Fruit fly (Drosophila melanogaster): Measurements from ENCODE around the gene mRpL23.

Gene mRpL23

DNA sequence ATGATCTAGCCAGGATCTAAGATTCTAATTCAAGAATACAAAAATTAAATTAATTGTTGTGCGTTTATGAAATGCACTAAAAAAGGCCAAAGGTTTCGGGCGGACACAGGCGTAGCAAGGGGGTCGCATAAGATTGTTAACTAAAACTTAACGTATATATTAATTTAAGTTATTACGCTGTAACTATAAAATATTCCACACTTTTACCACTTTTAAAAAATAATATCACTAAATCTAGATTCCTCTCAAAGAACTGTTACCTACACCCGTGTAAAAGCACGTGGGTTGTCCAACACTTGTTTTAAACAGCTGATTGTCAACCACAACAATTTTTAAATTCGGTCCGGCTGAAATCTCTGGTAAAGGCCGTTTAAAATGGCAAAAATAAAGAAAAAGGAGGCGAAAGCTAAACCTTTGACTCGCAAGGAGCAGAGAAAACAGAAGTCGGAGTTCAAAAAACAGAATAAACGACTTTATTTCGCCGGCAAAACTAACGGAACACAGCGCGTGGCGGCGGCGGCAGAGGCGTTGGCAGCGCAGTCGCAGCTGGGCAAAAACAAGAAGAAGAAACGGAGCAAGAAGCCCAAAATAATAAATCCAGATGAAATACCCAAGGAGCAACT is at the start of gene mRpL23, which contains the start of gene CG9004 (continued):
- TF ChIP-seq Gsc (GFP tag; IDR thresholded peaks at IDR 0.05) (peak; percentile 99), sna (GFP tag; IDR thresholded peaks at IDR 0.05; ENCODE audit: partially characterized antibody) (peak; percentile 30; the same call in 1 of the 2 replicates), Hr51 (GFP tag; optimal IDR thresholded peaks at IDR 0.05) (peak; percentile 99), B-H2 (GFP tag; optimal IDR thresholded peaks at IDR 0.05) (peak; percentile 99), ara (GFP tag; IDR thresholded peaks at IDR 0.05) (peak; percentile 100), CG3407 (GFP tag; optimal IDR thresholded peaks at IDR 0.05) (peak; percentile 97), CG8359 (GFP tag; optimal IDR thresholded peaks at IDR 0.05; ENCODE audit: borderline replicate concordance) (peak; percentile 93), Xrp1 (GFP tag; IDR thresholded peaks at IDR 0.05) (peak; percentile 100), CG8944 (GFP tag; optimal IDR thresholded peaks at IDR 0.05) (peak; percentile 98), dysf (GFP tag; IDR thresholded peaks at IDR 0.05) (peak; percentile 100), knrl (GFP tag; IDR thresholded peaks at IDR 0.05; ENCODE audit: partially characterized antibody) (peak; percentile 34; the same call in 1 of the 3 replicates), Dbx (GFP tag; IDR thresholded peaks at IDR 0.05) (peak; percentile 100), hkb (optimal IDR thresholded peaks at IDR 0.05) (peak; percentile 6), hkb (GFP tag; IDR thresholded peaks at IDR 0.05) (peak; percentile 99), CG8478 (optimal IDR thresholded peaks at IDR 0.05) (no peak), odd (GFP tag; optimal IDR thresholded peaks at IDR 0.05) (peak; percentile 97), cwo (GFP tag; optimal IDR thresholded peaks at IDR 0.05) (peak; percentile 97), CG13287 (GFP tag; IDR thresholded peaks at IDR 0.05; ENCODE audit: partially characterized antibody) (peak; percentile 63), CG7963 (GFP tag; IDR thresholded peaks at IDR 0.05; ENCODE audit: partially characterized antibody) (no peak), corto (GFP tag; optimal IDR thresholded peaks at IDR 0.05) (peak; percentile 95), fd102C (GFP tag; optimal IDR thresholded peaks at IDR 0.05) (peak; percentile 83), org-1 (GFP tag; optimal IDR thresholded peaks at IDR 0.05) (peak; percentile 97), CG17612 (GFP tag; IDR thresholded peaks at IDR 0.05) (peak; percentile 99), twi (tag; optimal IDR thresholded peaks at IDR 0.05) (peak; percentile 98), CG7556 (GFP tag; optimal IDR thresholded peaks at IDR 0.05) (peak; percentile 98), CG11247 (GFP tag; IDR thresholded peaks at IDR 0.05) (peak; percentile 100), gt (GFP tag; IDR thresholded peaks at IDR 0.05) (peak; percentile 99), Six4 (GFP tag; optimal IDR thresholded peaks at IDR 0.05) (peak; percentile 99), onecut (GFP tag; IDR thresholded peaks at IDR 0.05) (peak; percentile 97), Poxn (GFP tag; IDR thresholded peaks at IDR 0.05) (peak; percentile 98), Jarid2 (GFP tag; optimal IDR thresholded peaks at IDR 0.05) (peak; percentile 89), amos (GFP tag; IDR thresholded peaks at IDR 0.05; ENCODE audit: partially characterized antibody) (no peak), chif (GFP tag; optimal IDR thresholded peaks at IDR 0.05) (peak; percentile 97 to 99), sr (GFP tag; IDR thresholded peaks at IDR 0.05) (peak; percentile 98), CG10654 (GFP tag; optimal IDR thresholded peaks at IDR 0.05) (peak; percentile 99), CG12769 (tag; optimal IDR thresholded peaks at IDR 0.05) (peak; percentile 99), pros (GFP tag; optimal IDR thresholded peaks at IDR 0.05) (peak; percentile 67), Atf-2 (GFP tag; optimal IDR thresholded peaks at IDR 0.05) (peak; percentile 98), CG32767 (GFP tag; IDR thresholded peaks at IDR 0.05) (peak; percentile 99), sd (tag; optimal IDR thresholded peaks at IDR 0.05) (peak; percentile 95), Hr78 (GFP tag; optimal IDR thresholded peaks at IDR 0.05) (peak in 1 of 2 experiments; percentile 89), CG14050 (GFP tag; IDR thresholded peaks at IDR 0.05) (peak; percentile 99), Doc2 (GFP tag; IDR thresholded peaks at IDR 0.05) (peak; percentile 99), aop (GFP tag; IDR thresholded peaks at IDR 0.05) (peak; percentile 98), CG14667 (GFP tag; IDR thresholded peaks at IDR 0.05) (peak; percentile 100), CG14860 (GFP tag; IDR thresholded peaks at IDR 0.05; ENCODE audit: partially characterized antibody) (no peak), bowl (GFP tag; IDR thresholded peaks at IDR 0.05) (peak; percentile 99), fru (optimal IDR thresholded peaks at IDR 0.05) (no peak), pzg (GFP tag; optimal IDR thresholded peaks at IDR 0.05) (peak; percentile 76), luna (GFP tag; optimal IDR thresholded peaks at IDR 0.05) (peak; percentile 97)

Data from whole organism, embryonic.